Worm (Caenorhabditis elegans) whole organism, L1 larva: Measurements from ENCODE around the gene R08A2.7.

Experiments used
- C04F5.9 ChIP-seq: sonication (generic microtip); optimal IDR thresholded peaks from 2 replicates; lab custom pipeline; 2016; ENCODE audit warnings: missing genetic modification characterization, missing compliant biosample characterization
- C16A3.4 ChIP-seq: fragments of 150-350 bp; optimal IDR thresholded peaks from 2 replicates; lab custom pipeline; 2014; ENCODE audit warnings: missing biosample characterization, missing genetic modification characterization
- F16B12.6 ChIP-seq: fragments of 150-350 bp; optimal IDR thresholded peaks from 2 replicates; lab custom pipeline; 2014; ENCODE audit warnings: missing biosample characterization, missing genetic modification characterization
- alr-1 ChIP-seq: fragments of 200-800 bp; sonication (Bioruptor generic); optimal IDR thresholded peaks from 2 replicates; lab custom pipeline; 2018; ENCODE audit warnings: borderline replicate concordance, mild to moderate bottlenecking, missing genetic modification characterization, missing compliant biosample characterization
- blmp-1 ChIP-seq: fragments of 150-350 bp; optimal IDR thresholded peaks from 2 replicates; lab custom pipeline; 2014; ENCODE audit warnings: missing biosample characterization, missing genetic modification characterization
- ceh-82 ChIP-seq, 3 experiments: fragments of 150-350 bp in 1 of 3; sonication (generic microtip) in 2 of 3; optimal IDR thresholded peaks; 2 replicates each; lab custom pipeline; 2014 to 2017; ENCODE audit warnings: missing biosample characterization in 3 of 3, missing genetic modification characterization in 3 of 3
- ces-1 ChIP-seq: fragments of 150-350 bp; optimal IDR thresholded peaks from 2 replicates; lab custom pipeline; 2014; ENCODE audit warnings: missing biosample characterization, missing genetic modification reagents, missing genetic modification characterization
- dpl-1 ChIP-seq, 3 experiments: fragments of 150-350 bp in 2 of 3; sonication (generic microtip) in 1 of 3; optimal IDR thresholded peaks; 2 replicates each; lab custom pipeline; 2014 to 2017; ENCODE audit warnings: missing biosample characterization in 3 of 3, missing genetic modification characterization in 3 of 3, missing genetic modification reagents in 3 of 3
- dsc-1 ChIP-seq: sonication (generic microtip); optimal IDR thresholded peaks from 2 replicates; lab custom pipeline; 2016; ENCODE audit warnings: mild to moderate bottlenecking, missing genetic modification characterization, missing compliant biosample characterization
- efl-1 ChIP-seq, 4 experiments: fragments of 150-350 bp; optimal IDR thresholded peaks in 3 of 4; peaks in 1 of 4; 1 replicate in 1 of 4; 2 replicates in 3 of 4; lab custom pipeline; 2014; ENCODE audit warnings: missing biosample characterization in 2 of 4, missing genetic modification characterization in 2 of 4, missing genetic modification reagents in 2 of 4
- egl-27 ChIP-seq, 2 experiments: fragments of 150-350 bp in 1 of 2; sonication (generic microtip); optimal IDR thresholded peaks; 3 replicates each; lab custom pipeline; 2017 to 2018; ENCODE audit warnings: missing biosample characterization in 2 of 2, missing genetic modification characterization in 2 of 2, missing genetic modification reagents in 2 of 2
- elt-3 ChIP-seq, 6 experiments: fragments of 150-350 bp in 1 of 6; sonication (generic microtip); optimal IDR thresholded peaks; 2 replicates each; lab custom pipeline; 2017 to 2018; ENCODE audit warnings: missing biosample characterization in 6 of 6, missing genetic modification characterization in 6 of 6, inconsistent platforms in 1 of 6
- fkh-10 ChIP-seq: sonication (generic microtip); optimal IDR thresholded peaks from 2 replicates; lab custom pipeline; 2017; ENCODE audit warnings: missing biosample characterization, missing genetic modification reagents, missing genetic modification characterization
- fkh-8 ChIP-seq: sonication (generic microtip); optimal IDR thresholded peaks from 2 replicates; lab custom pipeline; 2016; ENCODE audit warnings: mild to moderate bottlenecking, missing genetic modification characterization, missing compliant biosample characterization
- fos-1 ChIP-seq: fragments of 150-350 bp; optimal IDR thresholded peaks from 2 replicates; lab custom pipeline; 2014; ENCODE audit warnings: missing biosample characterization, missing genetic modification characterization
- hpl-2 ChIP-seq: fragments of 150-350 bp; optimal IDR thresholded peaks from 2 replicates; lab custom pipeline; 2014; ENCODE audit warnings: missing biosample characterization, missing genetic modification reagents, missing genetic modification characterization
- jun-1 ChIP-seq: fragments of 150-350 bp; optimal IDR thresholded peaks from 2 replicates; lab custom pipeline; 2014; ENCODE audit warnings: missing biosample characterization, missing genetic modification reagents, missing genetic modification characterization
- lin-13 ChIP-seq: fragments of 150-350 bp; optimal IDR thresholded peaks from 2 replicates; lab custom pipeline; 2014; ENCODE audit warnings: missing biosample characterization, missing genetic modification reagents, missing genetic modification characterization
- lin-14 ChIP-seq: fragments of 200-800 bp; sonication (Bioruptor generic); optimal IDR thresholded peaks from 2 replicates; lab custom pipeline; 2018; ENCODE audit warnings: mild to moderate bottlenecking, missing genetic modification characterization, moderate library complexity, missing compliant biosample characterization
- lin-35 ChIP-seq, 2 experiments: fragments of 150-350 bp; optimal IDR thresholded peaks; 2 replicates each; lab custom pipeline; 2014; ENCODE audit warnings: missing biosample characterization in 2 of 2, missing genetic modification characterization in 2 of 2, missing genetic modification reagents in 2 of 2
- lir-3 ChIP-seq: sonication (generic microtip); optimal IDR thresholded peaks from 2 replicates; lab custom pipeline; 2016; ENCODE audit warnings: mild to moderate bottlenecking, missing genetic modification characterization, moderate library complexity, missing compliant biosample characterization; ENCODE audit not compliant: poor library complexity
- lsy-2 ChIP-seq, 2 experiments: fragments of 150-350 bp; optimal IDR thresholded peaks; 2 replicates each; lab custom pipeline; 2014; ENCODE audit warnings: missing biosample characterization in 2 of 2, missing genetic modification characterization in 2 of 2
- mdl-1 ChIP-seq, 2 experiments: fragments of 150-350 bp; optimal IDR thresholded peaks; 2 replicates each; lab custom pipeline; 2014 to 2017; ENCODE audit warnings: missing biosample characterization in 2 of 2, missing genetic modification characterization in 2 of 2, inconsistent platforms in 1 of 2
- mep-1 ChIP-seq: fragments of 150-350 bp; optimal IDR thresholded peaks from 2 replicates; lab custom pipeline; 2014; ENCODE audit warnings: missing biosample characterization, missing genetic modification characterization
- nhr-11 ChIP-seq: fragments of 150-350 bp; optimal IDR thresholded peaks from 2 replicates; lab custom pipeline; 2014; ENCODE audit warnings: missing biosample characterization, missing genetic modification characterization
- nhr-19 ChIP-seq: fragments of 200-800 bp; sonication (Bioruptor generic); conservative IDR thresholded peaks from 2 replicates; pipeline ENCODE4 v1.3.6; 2022; ENCODE audit warnings: missing genetic modification characterization, missing compliant biosample characterization
- nhr-20 ChIP-seq: sonication (generic microtip); optimal IDR thresholded peaks from 2 replicates; lab custom pipeline; 2016; ENCODE audit warnings: mild to moderate bottlenecking, missing genetic modification characterization, missing compliant biosample characterization
- nhr-71 ChIP-seq: sonication (generic microtip); optimal IDR thresholded peaks from 2 replicates; lab custom pipeline; 2016; ENCODE audit warnings: mild to moderate bottlenecking, missing genetic modification characterization, moderate library complexity, missing compliant biosample characterization
- nhr-85 ChIP-seq: sonication (generic microtip); peaks from one replicate; lab custom pipeline; 2016; ENCODE audit warnings: missing genetic modification characterization, inconsistent platforms, missing compliant biosample characterization
- nhr-90 ChIP-seq: sonication (generic microtip); optimal IDR thresholded peaks from 2 replicates; lab custom pipeline; 2016; ENCODE audit warnings: mild to moderate bottlenecking, missing genetic modification characterization, missing compliant biosample characterization; ENCODE audit not compliant: poor library complexity
- pag-3 ChIP-seq: sonication (generic microtip); optimal IDR thresholded peaks from 2 replicates; lab custom pipeline; 2017; ENCODE audit warnings: missing genetic modification characterization, mild to moderate bottlenecking, missing compliant biosample characterization, antibody characterized with exemption, borderline replicate concordance; ENCODE audit not compliant: insufficient read depth
- pqm-1 ChIP-seq: sonication (generic microtip); optimal IDR thresholded peaks from 3 replicates; lab custom pipeline; 2017; ENCODE audit warnings: missing biosample characterization, missing genetic modification characterization
- rnt-1 ChIP-seq: sonication (generic microtip); optimal IDR thresholded peaks from 2 replicates; lab custom pipeline; 2016; ENCODE audit warnings: mild to moderate bottlenecking, missing genetic modification characterization, moderate library complexity, missing compliant biosample characterization
- skn-1 ChIP-seq: fragments of 150-350 bp; optimal IDR thresholded peaks from 2 replicates; lab custom pipeline; 2014; ENCODE audit warnings: missing biosample characterization, missing genetic modification characterization
- snpc-4 ChIP-seq: fragments of 150-350 bp; optimal IDR thresholded peaks from 2 replicates; lab custom pipeline; 2014; ENCODE audit warnings: missing biosample characterization, missing genetic modification characterization
- sox-4 ChIP-seq: sonication (generic microtip); optimal IDR thresholded peaks from 2 replicates; lab custom pipeline; 2016; ENCODE audit warnings: missing genetic modification characterization, missing compliant biosample characterization
- sptf-1 ChIP-seq: fragments of 150-350 bp; optimal IDR thresholded peaks from 2 replicates; lab custom pipeline; 2014; ENCODE audit warnings: missing biosample characterization, missing genetic modification characterization
- swsn-7 ChIP-seq: sonication (generic microtip); optimal IDR thresholded peaks from 2 replicates; lab custom pipeline; 2016; ENCODE audit warnings: missing genetic modification characterization, missing compliant biosample characterization
- tbx-2 ChIP-seq: sonication (generic microtip); optimal IDR thresholded peaks from 2 replicates; lab custom pipeline; 2016; ENCODE audit warnings: missing genetic modification characterization, missing compliant biosample characterization
- unc-130 ChIP-seq: fragments of 150-350 bp; optimal IDR thresholded peaks from 2 replicates; lab custom pipeline; 2017; ENCODE audit warnings: missing biosample characterization, missing genetic modification characterization, inconsistent platforms
- unc-86 ChIP-seq: sonication (generic microtip); optimal IDR thresholded peaks from 2 replicates; lab custom pipeline; 2016; ENCODE audit warnings: missing genetic modification characterization, missing compliant biosample characterization
- zag-1 ChIP-seq: fragments of 150-350 bp; optimal IDR thresholded peaks from 2 replicates; lab custom pipeline; 2014; ENCODE audit warnings: missing biosample characterization, missing genetic modification characterization
- ztf-4 ChIP-seq: fragments of 150-350 bp; optimal IDR thresholded peaks from 2 replicates; lab custom pipeline; 2014; ENCODE audit warnings: missing biosample characterization, missing genetic modification characterization

R08A2.7 gene

ce11 chrV:14689060-14689750 lies 33.9 kb upstream of the R08A2.7 start, which contains the start of gene gasr-8:
gasr-8 (plus strand) TSS chrV:14689110.
- TF ChIP-seq nhr-85 (tag; lab: Kevin White, UChicago) (peak; percentile 20), lin-35 (GFP tag; optimal IDR thresholded peaks at IDR 0.05; lab: Kevin White, UChicago) (peak in 1 of 2 experiments; percentile 16), fkh-8 (tag; lab: Kevin White, UChicago) (peak; percentile 54), pqm-1 (no peak), efl-1 (optimal IDR thresholded peaks at IDR 0.05; lab: Kevin White, UChicago) (no peak), efl-1 (GFP tag; optimal IDR thresholded peaks at IDR 0.05 in 1 of 2; lab: Kevin White, UChicago) (peak in 1 of 2 experiments; percentile 41), nhr-90 (tag; lab: Kevin White, UChicago) (no peak)
- TF ChIP-seq, all 84 proteins: peak for 4

- no peak for TF ChIP-seq alr-1 (tag; lab: Kevin White, UChicago)
- TF ChIP-seq pag-3 (tag; lab: Kevin White, UChicago) = peak; percentile 71
- TF ChIP-seq rnt-1 (tag; lab: Kevin White, UChicago) = peak; percentile 22
- no peak for TF ChIP-seq C16A3.4 (tag; lab: Kevin White, UChicago)
- no peak for TF ChIP-seq ztf-4 (tag; lab: Kevin White, UChicago)
- TF ChIP-seq, all 84 proteins: peak for 2
Measured at ce11 chrV:14695713-14696112, 27.4 kb upstream of the R08A2.7 start.

ce11 chrV:14696604-14697307 lies 26.4 kb upstream of the R08A2.7 start, which contains the start of gene unc-112:
unc-112 (minus strand) TSS chrV:14696654.
- TF ChIP-seq tbx-2 (tag; lab: Kevin White, UChicago) = peak; percentile 33
- TF ChIP-seq fos-1 (tag; lab: Kevin White, UChicago) = peak; percentile 75
- peak; percentile 52 for TF ChIP-seq C16A3.4 (tag; lab: Kevin White, UChicago)
- TF ChIP-seq unc-130 (tag; lab: Kevin White, UChicago) = peak; percentile 20
- peak in 1 of 2 experiments; percentile 42 for TF ChIP-seq egl-27 (tag; optimal IDR thresholded peaks at IDR 0.05; lab: Kevin White, UChicago)
- peak; percentile 62 for TF ChIP-seq nhr-19 (GFP tag; lab: Robert Waterston, UW)
- TF ChIP-seq elt-3 (tag; optimal IDR thresholded peaks at IDR 0.05; lab: Kevin White, UChicago) = peak in 1 of 6 experiments; percentile 6
- peak; percentile 12 for TF ChIP-seq lir-3
- no peak for TF ChIP-seq fkh-8 (tag; lab: Kevin White, UChicago)
- TF ChIP-seq pag-3 (tag; lab: Kevin White, UChicago) = peak; percentile 99
- TF ChIP-seq fkh-10 (GFP tag; lab: Kevin White, UChicago) = peak; percentile 5
- TF ChIP-seq dpl-1 (GFP tag; optimal IDR thresholded peaks at IDR 0.05; lab: Kevin White, UChicago) = peak; percentile 41 to 62 (median 44)
- TF ChIP-seq F16B12.6 (tag; lab: Kevin White, UChicago) = peak; percentile 18
- peak; percentile 64 for TF ChIP-seq rnt-1 (tag; lab: Kevin White, UChicago)
- peak; percentile 49 for TF ChIP-seq jun-1
- peak; percentile 41 for TF ChIP-seq nhr-85 (tag; lab: Kevin White, UChicago)
- TF ChIP-seq lin-35 (GFP tag; optimal IDR thresholded peaks at IDR 0.05; lab: Kevin White, UChicago) = peak; percentile 57 to 65
- TF ChIP-seq sptf-1 (tag; lab: Kevin White, UChicago) = no peak
- peak; percentile 76 for TF ChIP-seq nhr-20
- peak; percentile 46 to 84 for TF ChIP-seq lsy-2 (tag; optimal IDR thresholded peaks at IDR 0.05; lab: Kevin White, UChicago)
- TF ChIP-seq nhr-11 (tag; lab: Kevin White, UChicago) = peak; percentile 37
- peak; percentile 51 for TF ChIP-seq blmp-1
- TF ChIP-seq mep-1 = peak; percentile 92
- peak; percentile 1 for TF ChIP-seq lin-13 (GFP tag; lab: Kevin White, UChicago)
- peak; percentile 85 for TF ChIP-seq nhr-71 (tag; lab: Kevin White, UChicago)
- no peak for TF ChIP-seq sox-4
- TF ChIP-seq ces-1 (GFP tag; lab: Kevin White, UChicago) = no peak
- TF ChIP-seq nhr-90 (tag; lab: Kevin White, UChicago) = peak; percentile 53
- TF ChIP-seq skn-1 (tag; lab: Kevin White, UChicago) = peak; percentile 47
- TF ChIP-seq pqm-1 = no peak
- TF ChIP-seq C04F5.9 = no peak
- no peak for TF ChIP-seq hpl-2 (GFP tag; lab: Kevin White, UChicago)
- no peak for TF ChIP-seq zag-1 (tag; lab: Kevin White, UChicago)
- peak; percentile 33 to 45 (median 38) for TF ChIP-seq ceh-82 (tag; optimal IDR thresholded peaks at IDR 0.05; lab: Kevin White, UChicago)
- TF ChIP-seq mdl-1 (tag; optimal IDR thresholded peaks at IDR 0.05; lab: Kevin White, UChicago) = peak in 1 of 2 experiments; percentile 50
- TF ChIP-seq dsc-1 (tag; lab: Kevin White, UChicago) = peak; percentile 68
- peak; percentile 98 for TF ChIP-seq lin-14 (GFP tag; lab: Kevin White, UChicago)
- peak; percentile 18 for TF ChIP-seq unc-86 (tag; lab: Kevin White, UChicago)
- TF ChIP-seq snpc-4 = peak; percentile 60
- TF ChIP-seq swsn-7 (tag; lab: Kevin White, UChicago) = peak; percentile 74
